Fruit fly (Drosophila melanogaster): ENCODE results near the gene CG7330.

Gene CG7330

dm6 chr3L:18144620-18145019 is 4.1 kb upstream of the CG7330 start (continued):
- TF ChIP-seq CG4820 (GFP tag; optimal IDR thresholded peaks at IDR 0.05) (no peak), CG10654 (GFP tag; optimal IDR thresholded peaks at IDR 0.05) (no peak), sob (GFP tag; IDR thresholded peaks at IDR 0.05) (peak; percentile 15; the same call in 1 of the 2 replicates), gfzf (GFP tag; optimal IDR thresholded peaks at IDR 0.05) (no peak), mam (GFP tag; optimal IDR thresholded peaks at IDR 0.05) (no peak), Trl (optimal IDR thresholded peaks at IDR 0.05) (no peak), Trl (GFP tag; optimal IDR thresholded peaks at IDR 0.05) (no peak), ham (GFP tag; IDR thresholded peaks at IDR 0.05) (no peak), Oaz (GFP tag; IDR thresholded peaks at IDR 0.05) (no peak), fd64A (GFP tag; optimal IDR thresholded peaks at IDR 0.05) (no peak), CG12219 (GFP tag; optimal IDR thresholded peaks at IDR 0.05) (no peak), CG12942 (GFP tag; optimal IDR thresholded peaks at IDR 0.05) (no peak), CG9437 (GFP tag; optimal IDR thresholded peaks at IDR 0.05) (no peak), HmgD (GFP tag; optimal IDR thresholded peaks at IDR 0.05) (no peak), CG17359 (tag; optimal IDR thresholded peaks at IDR 0.05) (peak; percentile 0), CG10267 (tag; optimal IDR thresholded peaks at IDR 0.05) (no peak), Dip3 (GFP tag; optimal IDR thresholded peaks at IDR 0.05) (no peak), Adf1 (GFP tag; IDR thresholded peaks at IDR 0.05) (no peak), kah (GFP tag; optimal IDR thresholded peaks at IDR 0.05) (no peak), CG15269 (tag; optimal IDR thresholded peaks at IDR 0.05) (peak; percentile 6), ttk (GFP tag; IDR thresholded peaks at IDR 0.05) (no peak), bowl (GFP tag; IDR thresholded peaks at IDR 0.05) (no peak), tin (GFP tag; optimal IDR thresholded peaks at IDR 0.05) (no peak), oc (tag; optimal IDR thresholded peaks at IDR 0.05) (no peak), h (optimal IDR thresholded peaks at IDR 0.05) (no peak), pfk (GFP tag; optimal IDR thresholded peaks at IDR 0.05) (no peak), toy (GFP tag; IDR thresholded peaks at IDR 0.05) (no peak), CG9609 (GFP tag; optimal IDR thresholded peaks at IDR 0.05) (no peak), CG43689 (GFP tag; IDR thresholded peaks at IDR 0.05) (no peak), usp (GFP tag; optimal IDR thresholded peaks at IDR 0.05) (no peak), NFAT (GFP tag; IDR thresholded peaks at IDR 0.05) (no peak), maf-S (GFP tag; optimal IDR thresholded peaks at IDR 0.05) (no peak), mld (GFP tag; IDR thresholded peaks at IDR 0.05; ENCODE audit: partially characterized antibody) (no peak), CG18599 (GFP tag; optimal IDR thresholded peaks at IDR 0.05) (peak; percentile 52), her (GFP tag; optimal IDR thresholded peaks at IDR 0.05) (no peak), corto (GFP tag; optimal IDR thresholded peaks at IDR 0.05) (no peak), ATbp (GFP tag; optimal IDR thresholded peaks at IDR 0.05) (peak; percentile 46), NC2β (GFP tag; optimal IDR thresholded peaks at IDR 0.05) (no peak), Kr (GFP tag; optimal IDR thresholded peaks at IDR 0.05) (no peak), dmrt11E (tag; optimal IDR thresholded peaks at IDR 0.05) (no peak), CG3726 (GFP tag; IDR thresholded peaks at IDR 0.05) (no peak), PHDP (tag; optimal IDR thresholded peaks at IDR 0.05) (peak; percentile 49), zen (tag; optimal IDR thresholded peaks at IDR 0.05) (no peak), CG17912 (GFP tag; optimal IDR thresholded peaks at IDR 0.05) (no peak), CG1832 (GFP tag; optimal IDR thresholded peaks at IDR 0.05) (no peak), Vsx1 (GFP tag; optimal IDR thresholded peaks at IDR 0.05) (peak; percentile 24), Camta (GFP tag; optimal IDR thresholded peaks at IDR 0.05) (no peak), CG12236 (GFP tag; optimal IDR thresholded peaks at IDR 0.05) (no peak), CG10959 (GFP tag; IDR thresholded peaks at IDR 0.05) (no peak), Hr78 (GFP tag; optimal IDR thresholded peaks at IDR 0.05) (no peak), crol (GFP tag; IDR thresholded peaks at IDR 0.05) (no peak), jigr1 (GFP tag; IDR thresholded peaks at IDR 0.05) (no peak), btn (GFP tag; optimal IDR thresholded peaks at IDR 0.05) (no peak)

Measured in whole organism, embryonic.